Fruit fly (Drosophila melanogaster) whole organism, embryonic: ENCODE data around the gene Mer.

ENCODE experiments used
- Ada2b ChIP-seq: fragments of 200-800 bp; sonication (Bioruptor generic); IDR thresholded peaks from 2 replicates; pipeline ENCODE4 v1.3.6; 2022; ENCODE audit warnings: missing biosample characterization, missing genetic modification characterization
- Atf6 ChIP-seq: fragments of 200-800 bp; sonication (Bioruptor generic); IDR thresholded peaks from 2 replicates; pipeline ENCODE4 v1.3.6; 2022; ENCODE audit warnings: missing biosample characterization, missing genetic modification characterization
- BEAF-32 ChIP-seq: fragments of 200-800 bp; sonication (Bioruptor generic); optimal IDR thresholded peaks from 3 replicates; lab custom pipeline; 2017; ENCODE audit warnings: missing biosample characterization, missing genetic modification characterization, mild to moderate bottlenecking, moderate library complexity, missing genetic modification reagents
- BtbVII ChIP-seq: fragments of 200-800 bp; sonication (Bioruptor generic); optimal IDR thresholded peaks from 3 replicates; lab custom pipeline; 2017; ENCODE audit warnings: missing biosample characterization, mild to moderate bottlenecking, missing genetic modification characterization
- C15 ChIP-seq: fragments of 200-800 bp; sonication (Bioruptor generic); IDR thresholded peaks from 3 replicates; pipeline ENCODE4 v1.3.6; 2022; ENCODE audit warnings: missing biosample characterization, missing genetic modification characterization
- CG11560 ChIP-seq: fragments of 200-800 bp; sonication (Bioruptor generic); IDR thresholded peaks from 3 replicates; pipeline ENCODE4 v1.3.6; 2022; ENCODE audit warnings: missing biosample characterization, missing genetic modification characterization
- CG12155 ChIP-seq: fragments of 200-800 bp; sonication (Bioruptor generic); optimal IDR thresholded peaks from 3 replicates; lab custom pipeline; 2016; ENCODE audit warnings: missing biosample characterization, missing genetic modification characterization
- CG14667 ChIP-seq: fragments of 200-800 bp; sonication (Bioruptor generic); IDR thresholded peaks from 2 replicates; pipeline ENCODE4 v1.3.6; 2022; ENCODE audit warnings: missing biosample characterization, missing genetic modification characterization
- CG15011 ChIP-seq: fragments of 200-800 bp; sonication (Bioruptor generic); optimal IDR thresholded peaks from 3 replicates; lab custom pipeline; 2018; ENCODE audit warnings: missing biosample characterization, mild to moderate bottlenecking, missing genetic modification characterization
- CG1647 ChIP-seq: fragments of 200-800 bp; sonication (Bioruptor generic); optimal IDR thresholded peaks from 3 replicates; lab custom pipeline; 2016; ENCODE audit warnings: missing biosample characterization, missing genetic modification characterization
- CG1792 ChIP-seq: fragments of 200-800 bp; sonication (Bioruptor generic); optimal IDR thresholded peaks from 2 replicates; lab custom pipeline; 2016; ENCODE audit warnings: missing biosample characterization, missing genetic modification characterization
- CG3163 ChIP-seq: fragments of 200-800 bp; sonication (Bioruptor generic); optimal IDR thresholded peaks from 3 replicates; lab custom pipeline; 2016; ENCODE audit warnings: missing biosample characterization, missing genetic modification characterization
- CG4328 ChIP-seq: fragments of 200-800 bp; sonication (Bioruptor generic); optimal IDR thresholded peaks from 3 replicates; lab custom pipeline; 2017; ENCODE audit warnings: missing biosample characterization, missing genetic modification reagents, missing genetic modification characterization
- CG7928 ChIP-seq: fragments of 200-800 bp; sonication (Bioruptor generic); optimal IDR thresholded peaks from 2 replicates; lab custom pipeline; 2017; ENCODE audit warnings: missing biosample characterization, mild to moderate bottlenecking, missing genetic modification characterization
- CG8281 ChIP-seq: fragments of 200-800 bp; sonication (Bioruptor generic); optimal IDR thresholded peaks from 2 replicates; lab custom pipeline; 2018; ENCODE audit warnings: missing biosample characterization, mild to moderate bottlenecking, missing genetic modification characterization, moderate library complexity
- CG8478 ChIP-seq: fragments of >200 bp; optimal IDR thresholded peaks from 2 replicates; lab custom pipeline; 2018
- CG9797 ChIP-seq: fragments of 200-800 bp; sonication (Bioruptor generic); optimal IDR thresholded peaks from 3 replicates; lab custom pipeline; 2018; ENCODE audit warnings: missing biosample characterization, mild to moderate bottlenecking, missing genetic modification characterization
- D19B ChIP-seq: fragments of 200-800 bp; sonication (Bioruptor generic); optimal IDR thresholded peaks from 2 replicates; lab custom pipeline; 2017; ENCODE audit warnings: missing biosample characterization, mild to moderate bottlenecking, missing genetic modification characterization
- Dad ChIP-seq: fragments of 200-800 bp; sonication (Bioruptor generic); optimal IDR thresholded peaks from 3 replicates; lab custom pipeline; 2016; ENCODE audit warnings: missing biosample characterization, missing genetic modification characterization
- Doc2 ChIP-seq: fragments of 200-800 bp; sonication (Bioruptor generic); IDR thresholded peaks from 2 replicates; pipeline ENCODE4 v1.3.6; 2022; ENCODE audit warnings: missing biosample characterization, missing genetic modification characterization
- E2f2 ChIP-seq: fragments of 200-800 bp; sonication (Bioruptor generic); IDR thresholded peaks from 2 replicates; pipeline ENCODE4 v1.3.6; 2022; ENCODE audit warnings: missing biosample characterization, missing genetic modification characterization
- Ets65A ChIP-seq: fragments of 200-800 bp; sonication (Bioruptor generic); peaks from one replicate; lab custom pipeline; 2016; ENCODE audit warnings: missing biosample characterization, missing genetic modification characterization
- Fer1 ChIP-seq: fragments of 200-800 bp; sonication (Bioruptor generic); optimal IDR thresholded peaks from 2 replicates; lab custom pipeline; 2017; ENCODE audit warnings: missing biosample characterization, mild to moderate bottlenecking, missing genetic modification characterization
- Fer2 ChIP-seq: fragments of 200-800 bp; sonication (Bioruptor generic); optimal IDR thresholded peaks from 2 replicates; lab custom pipeline; 2018; ENCODE audit warnings: missing biosample characterization, mild to moderate bottlenecking, missing genetic modification characterization, moderate library complexity
- Hmx ChIP-seq: fragments of 200-800 bp; sonication (Bioruptor generic); optimal IDR thresholded peaks from 2 replicates; lab custom pipeline; 2016; ENCODE audit warnings: missing biosample characterization, missing genetic modification characterization
- Hr51 ChIP-seq, 2 experiments: fragments of 200-800 bp; sonication (Bioruptor generic); optimal IDR thresholded peaks; 2 replicates in 1 of 2; 3 replicates in 1 of 2; lab custom pipeline; 2016 to 2018; ENCODE audit warnings: missing biosample characterization in 2 of 2, missing genetic modification characterization in 2 of 2, mild to moderate bottlenecking in 1 of 2, moderate library complexity in 1 of 2
- Jarid2 ChIP-seq: fragments of 200-800 bp; sonication (Bioruptor generic); optimal IDR thresholded peaks from 3 replicates; lab custom pipeline; 2017; ENCODE audit warnings: mild to moderate bottlenecking, missing biosample characterization, missing genetic modification reagents, missing genetic modification characterization
- Lpt ChIP-seq: fragments of >200 bp; optimal IDR thresholded peaks from 2 replicates; lab custom pipeline; 2018; ENCODE audit warnings: missing biosample characterization, missing genetic modification characterization
- NfI ChIP-seq: fragments of 200-800 bp; sonication (Bioruptor generic); optimal IDR thresholded peaks from 3 replicates; lab custom pipeline; 2018; ENCODE audit warnings: missing biosample characterization, mild to moderate bottlenecking, missing genetic modification characterization, moderate library complexity
- Oli ChIP-seq: fragments of 200-800 bp; sonication (Bioruptor generic); optimal IDR thresholded peaks from 2 replicates; lab custom pipeline; 2018; ENCODE audit warnings: missing biosample characterization, mild to moderate bottlenecking, missing genetic modification characterization, moderate library complexity
- Opbp ChIP-seq: fragments of 200-800 bp; sonication (Bioruptor generic); IDR thresholded peaks from 3 replicates; pipeline ENCODE4 v1.3.6; 2022; ENCODE audit warnings: missing biosample characterization, missing genetic modification characterization; ENCODE audit not compliant: partially characterized antibody
- Sry-δ ChIP-seq: fragments of 200-800 bp; sonication (Bioruptor generic); optimal IDR thresholded peaks from 2 replicates; lab custom pipeline; 2016; ENCODE audit warnings: missing biosample characterization, missing genetic modification characterization
- aop ChIP-seq: fragments of 200-800 bp; sonication (Bioruptor generic); IDR thresholded peaks from 2 replicates; pipeline ENCODE4 v1.3.6; 2022; ENCODE audit warnings: missing biosample characterization, missing genetic modification characterization
- chif ChIP-seq, 2 experiments: fragments of 200-800 bp; sonication (Bioruptor generic); optimal IDR thresholded peaks; 3 replicates each; lab custom pipeline; 2016; ENCODE audit warnings: missing biosample characterization in 2 of 2, missing genetic modification characterization in 2 of 2
- da ChIP-seq: fragments of 200-800 bp; sonication (Bioruptor generic); optimal IDR thresholded peaks from 2 replicates; lab custom pipeline; 2016; ENCODE audit warnings: missing biosample characterization, missing genetic modification characterization
- danr ChIP-seq: fragments of 200-800 bp; sonication (Bioruptor generic); IDR thresholded peaks from 2 replicates; pipeline ENCODE4 v1.3.6; 2022; ENCODE audit warnings: missing biosample characterization, missing genetic modification characterization
- dimm ChIP-seq: fragments of 200-800 bp; sonication (Bioruptor generic); IDR thresholded peaks from 2 replicates; pipeline ENCODE4 v1.3.6; 2022; ENCODE audit warnings: missing biosample characterization, missing genetic modification characterization
- en ChIP-seq: fragments of 200-800 bp; sonication (Bioruptor generic); optimal IDR thresholded peaks from 2 replicates; lab custom pipeline; 2016; ENCODE audit warnings: missing biosample characterization, missing genetic modification characterization
- gsb-n ChIP-seq: fragments of 200-800 bp; sonication (Bioruptor generic); optimal IDR thresholded peaks from 3 replicates; lab custom pipeline; 2018; ENCODE audit warnings: missing biosample characterization, mild to moderate bottlenecking, missing genetic modification characterization
- lbe ChIP-seq: fragments of 200-800 bp; sonication (Bioruptor generic); optimal IDR thresholded peaks from 2 replicates; lab custom pipeline; 2016; ENCODE audit warnings: missing biosample characterization, mild to moderate bottlenecking, missing genetic modification characterization
- lilli ChIP-seq: fragments of 200-800 bp; sonication (Bioruptor generic); optimal IDR thresholded peaks from 3 replicates; lab custom pipeline; 2016; ENCODE audit warnings: missing biosample characterization, missing genetic modification characterization
- org-1 ChIP-seq: fragments of 200-800 bp; sonication (Bioruptor generic); optimal IDR thresholded peaks from 2 replicates; lab custom pipeline; 2017; ENCODE audit warnings: missing biosample characterization, missing genetic modification characterization
- pan ChIP-seq, 4 experiments: fragments of >200 bp in 3 of 4; fragments of 200-800 bp in 1 of 4; sonication (Bioruptor generic) in 1 of 4; optimal IDR thresholded peaks in 3 of 4; IDR thresholded peaks in 1 of 4; 2 replicates each; pipeline versions ENCODE4 v1.3.6 to Lab custom; 2017 to 2022; ENCODE audit warnings: missing biosample characterization in 2 of 4, missing genetic modification characterization in 2 of 4, mixed read lengths in 1 of 4
- pfk ChIP-seq: fragments of 200-800 bp; sonication (Bioruptor generic); optimal IDR thresholded peaks from 2 replicates; lab custom pipeline; 2018; ENCODE audit warnings: missing biosample characterization, mild to moderate bottlenecking, missing genetic modification characterization, moderate library complexity
- pnt ChIP-seq: fragments of 200-800 bp; sonication (Bioruptor generic); optimal IDR thresholded peaks from 3 replicates; lab custom pipeline; 2016; ENCODE audit warnings: missing biosample characterization, missing genetic modification characterization
- slou ChIP-seq: fragments of 200-800 bp; sonication (Bioruptor generic); optimal IDR thresholded peaks from 3 replicates; lab custom pipeline; 2016; ENCODE audit warnings: missing biosample characterization, missing genetic modification characterization
- sr ChIP-seq: fragments of 200-800 bp; sonication (Bioruptor generic); IDR thresholded peaks from 3 replicates; pipeline ENCODE4 v1.3.6; 2022; ENCODE audit warnings: missing biosample characterization, missing genetic modification characterization
- ttk ChIP-seq: fragments of 200-800 bp; sonication (Bioruptor generic); IDR thresholded peaks from 2 replicates; pipeline ENCODE4 v2.1.2; 2022; ENCODE audit warnings: missing biosample characterization, missing genetic modification characterization
- twi ChIP-seq: fragments of 200-800 bp; optimal IDR thresholded peaks from 2 replicates; lab custom pipeline; 2019; ENCODE audit warnings: missing biosample characterization, mild to moderate bottlenecking, missing genetic modification characterization, moderate library complexity
- unpg ChIP-seq: fragments of 200-800 bp; sonication (Bioruptor generic); optimal IDR thresholded peaks from 3 replicates; lab custom pipeline; 2018; ENCODE audit warnings: missing biosample characterization, mild to moderate bottlenecking, missing genetic modification characterization, moderate library complexity
- wek ChIP-seq: fragments of 200-800 bp; sonication (Bioruptor generic); optimal IDR thresholded peaks from 3 replicates; lab custom pipeline; 2018; ENCODE audit warnings: missing biosample characterization, mild to moderate bottlenecking, missing genetic modification characterization, moderate library complexity

The Mer gene

dm6 chrX:19668405-19668804, 24.9 kb downstream of the Mer start (continued):
- TF ChIP-seq ttk (GFP tag; lab: Robert Waterston, UW) (peak; percentile 91), dimm (GFP tag; lab: Robert Waterston, UW) (peak; percentile 93), Atf6 (GFP tag; lab: Robert Waterston, UW) (peak; percentile 94), Dad (GFP tag; lab: Kevin White, UChicago) (peak; percentile 97), D19B (GFP tag; lab: Kevin White, UChicago) (peak; percentile 67), BtbVII (GFP tag; lab: Kevin White, UChicago) (peak; percentile 84), danr (GFP tag; lab: Robert Waterston, UW) (peak; percentile 86), Opbp (GFP tag; lab: Robert Waterston, UW) (no peak), CG8478 (lab: Kevin White, UChicago) (no peak), Ets65A (GFP tag; lab: Kevin White, UChicago) (peak; percentile 100), chif (GFP tag; optimal IDR thresholded peaks at IDR 0.05; lab: Kevin White, UChicago) (peak; percentile 98), CG4328 (GFP tag; lab: Kevin White, UChicago) (peak; percentile 84), Fer2 (tag; lab: Kevin White, UChicago) (peak; percentile 85), Ada2b (GFP tag; lab: Robert Waterston, UW) (peak; percentile 93), Hmx (GFP tag; lab: Kevin White, UChicago) (no peak), Jarid2 (peak; percentile 54), unpg (peak; percentile 97), BEAF-32 (GFP tag; lab: Kevin White, UChicago) (peak; percentile 18), sr (GFP tag; lab: Robert Waterston, UW) (peak; percentile 78), pnt (GFP tag; lab: Kevin White, UChicago) (peak; percentile 99), C15 (GFP tag; lab: Robert Waterston, UW) (peak; percentile 77), Doc2 (GFP tag; lab: Robert Waterston, UW) (peak; percentile 56; the same call in 1 of the 2 replicates), da (peak; percentile 93), slou (GFP tag; lab: Kevin White, UChicago) (peak; percentile 90), CG8281 (peak; percentile 86), CG1647 (GFP tag; lab: Kevin White, UChicago) (peak; percentile 94), wek (GFP tag; lab: Kevin White, UChicago) (peak; percentile 90), pfk (GFP tag; lab: Kevin White, UChicago) (peak; percentile 13), CG15011 (GFP tag; lab: Kevin White, UChicago) (peak; percentile 82), CG3163 (GFP tag; lab: Kevin White, UChicago) (peak; percentile 89), en (GFP tag; lab: Kevin White, UChicago) (peak; percentile 96), Sry-δ (GFP tag; lab: Kevin White, UChicago) (peak; percentile 68), org-1 (GFP tag; lab: Kevin White, UChicago) (peak; percentile 96), CG12155 (peak; percentile 95), CG9797 (GFP tag; lab: Kevin White, UChicago) (peak; percentile 23), CG1792 (GFP tag; lab: Kevin White, UChicago) (peak; percentile 95), gsb-n (tag; lab: Kevin White, UChicago) (peak; percentile 96), NfI (GFP tag; lab: Kevin White, UChicago) (peak; percentile 98), Hr51 (GFP tag; optimal IDR thresholded peaks at IDR 0.05; lab: Kevin White, UChicago) (peak; percentile 93 to 96), CG14667 (GFP tag; lab: Robert Waterston, UW) (peak; percentile 90), Fer1 (GFP tag; lab: Kevin White, UChicago) (peak; percentile 91), lilli (GFP tag; lab: Kevin White, UChicago) (peak; percentile 99), aop (GFP tag; lab: Robert Waterston, UW) (peak; percentile 89), E2f2 (GFP tag; lab: Robert Waterston, UW) (peak; percentile 80), lbe (peak; percentile 98), Oli (tag; lab: Kevin White, UChicago) (peak; percentile 96), Lpt (GFP tag; lab: Kevin White, UChicago) (no peak), CG11560 (tag; lab: Robert Waterston, UW) (peak; percentile 85), pan (optimal IDR thresholded peaks at IDR 0.05; lab: Kevin White, UChicago) (no peak), pan (GFP tag; optimal IDR thresholded peaks at IDR 0.05 in 1 of 2, IDR thresholded peaks at IDR 0.05 in 1 of 2) (peak in 1 of 2 experiments; percentile 92), twi (tag; lab: Kevin White, UChicago) (peak; percentile 92), CG7928 (GFP tag; lab: Kevin White, UChicago) (peak; percentile 70)
